Fruit fly (Drosophila melanogaster) whole organism, pupa: Measurements from ENCODE around the gene ed.

Experiments
- CG10348 ChIP-seq: fragments of 200-800 bp; sonication (Bioruptor generic); IDR thresholded peaks from 2 replicates; pipeline ENCODE4 v1.3.6; 2022; ENCODE audit warnings: missing biosample characterization, missing genetic modification characterization
- CG12605 ChIP-seq: fragments of 200-800 bp; sonication (Bioruptor generic); IDR thresholded peaks from 2 replicates; pipeline ENCODE4 v1.3.6; 2022; ENCODE audit warnings: missing biosample characterization, missing genetic modification characterization
- CG13204 ChIP-seq: fragments of 200-800 bp; sonication (Bioruptor generic); optimal IDR thresholded peaks from 2 replicates; lab custom pipeline; 2018; ENCODE audit warnings: missing biosample characterization, mild to moderate bottlenecking, missing genetic modification characterization, moderate library complexity
- CG14655 ChIP-seq: fragments of 200-800 bp; sonication (Bioruptor generic); optimal IDR thresholded peaks from 3 replicates; lab custom pipeline; 2017; ENCODE audit warnings: mild to moderate bottlenecking, missing biosample characterization, missing genetic modification reagents, missing genetic modification characterization
- CG17806 ChIP-seq: fragments of 200-800 bp; sonication (Bioruptor generic); optimal IDR thresholded peaks from 2 replicates; lab custom pipeline; 2018; ENCODE audit warnings: missing biosample characterization, mild to moderate bottlenecking, missing genetic modification characterization, moderate library complexity
- CG32121 ChIP-seq: fragments of 200-800 bp; sonication (Bioruptor generic); IDR thresholded peaks from 2 replicates; pipeline ENCODE4 v1.3.6; 2022; ENCODE audit warnings: missing biosample characterization, missing genetic modification characterization
- CG34367 ChIP-seq: fragments of 200-800 bp; sonication (Bioruptor generic); optimal IDR thresholded peaks from 2 replicates; lab custom pipeline; 2018; ENCODE audit warnings: missing biosample characterization, mild to moderate bottlenecking, missing genetic modification characterization
- CG4496 ChIP-seq: fragments of 200-800 bp; sonication (Bioruptor generic); IDR thresholded peaks from 3 replicates; pipeline ENCODE4 v1.3.6; 2022; ENCODE audit warnings: missing biosample characterization, missing genetic modification characterization
- CG8159 ChIP-seq: fragments of 200-800 bp; sonication (Bioruptor generic); optimal IDR thresholded peaks from 3 replicates; lab custom pipeline; 2018; ENCODE audit warnings: missing biosample characterization, mild to moderate bottlenecking, missing genetic modification characterization, moderate library complexity
- CG8301 ChIP-seq: fragments of 200-800 bp; sonication (Bioruptor generic); optimal IDR thresholded peaks from 2 replicates; lab custom pipeline; 2018; ENCODE audit warnings: missing biosample characterization, mild to moderate bottlenecking, missing genetic modification characterization
- CG9948 ChIP-seq: fragments of 200-800 bp; sonication (Bioruptor generic); optimal IDR thresholded peaks from 2 replicates; lab custom pipeline; 2018; ENCODE audit warnings: missing biosample characterization, mild to moderate bottlenecking, missing genetic modification characterization, moderate library complexity
- D1 ChIP-seq: fragments of 200-800 bp; sonication (Bioruptor generic); optimal IDR thresholded peaks from 2 replicates; lab custom pipeline; 2018; ENCODE audit warnings: missing biosample characterization, mild to moderate bottlenecking, missing genetic modification characterization, moderate library complexity
- EcR ChIP-seq: fragments of 200-800 bp; sonication (Bioruptor generic); optimal IDR thresholded peaks from 3 replicates; lab custom pipeline; 2019; ENCODE audit warnings: missing biosample characterization, missing genetic modification characterization, mild to moderate bottlenecking, moderate library complexity, missing genetic modification reagents
- Ets98B ChIP-seq: fragments of 200-800 bp; sonication (Bioruptor generic); IDR thresholded peaks from 2 replicates; pipeline ENCODE4 v1.3.6; 2022; ENCODE audit warnings: missing biosample characterization, missing genetic modification characterization
- Pif1A ChIP-seq: fragments of 200-800 bp; sonication (Bioruptor generic); optimal IDR thresholded peaks from 3 replicates; lab custom pipeline; 2016; ENCODE audit warnings: missing biosample characterization, missing genetic modification characterization
- Pif1B ChIP-seq: fragments of 200-800 bp; sonication (Bioruptor generic); optimal IDR thresholded peaks from 3 replicates; lab custom pipeline; 2016; ENCODE audit warnings: missing biosample characterization, missing genetic modification characterization
- Snoo ChIP-seq: fragments of 200-800 bp; sonication (Bioruptor generic); optimal IDR thresholded peaks from 3 replicates; lab custom pipeline; 2017; ENCODE audit warnings: missing biosample characterization, mild to moderate bottlenecking, missing genetic modification characterization, inconsistent platforms
- fd96Ca ChIP-seq: fragments of 200-800 bp; sonication (Bioruptor generic); IDR thresholded peaks from 3 replicates; pipeline ENCODE4 v1.3.6; 2022; ENCODE audit warnings: missing biosample characterization, missing genetic modification characterization
- gl ChIP-seq: fragments of 200-800 bp; sonication (Bioruptor generic); optimal IDR thresholded peaks from 2 replicates; lab custom pipeline; 2018; ENCODE audit warnings: missing biosample characterization, mild to moderate bottlenecking, missing genetic modification characterization
- rn ChIP-seq: fragments of 200-800 bp; sonication (Bioruptor generic); IDR thresholded peaks from 2 replicates; pipeline ENCODE4 v1.3.6; 2022; ENCODE audit warnings: missing biosample characterization, missing genetic modification characterization

Gene ed

DNA sequence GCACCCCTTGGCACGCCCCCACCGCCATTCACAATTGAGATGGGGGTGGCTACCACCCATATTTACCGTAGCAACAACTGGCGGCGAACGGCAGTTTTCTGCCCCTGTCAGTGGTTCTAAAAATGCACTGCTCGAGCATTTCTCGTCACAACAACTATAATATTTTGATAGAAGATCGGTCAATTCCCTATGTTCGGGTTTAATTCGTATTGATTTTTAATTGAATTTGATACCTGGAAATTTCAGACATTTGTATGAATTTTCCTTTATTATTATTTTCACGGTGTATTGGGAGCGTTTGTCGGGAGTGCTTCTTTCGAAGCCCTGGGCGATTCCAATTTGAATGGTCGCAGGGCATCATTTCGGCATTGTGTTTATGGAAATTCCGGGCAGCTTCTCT lies 101.9 kb downstream of the ed start:
- peak; percentile 40 for TF ChIP-seq CG8159
- TF ChIP-seq D1 (tag; lab: Kevin White, UChicago) = no peak

DNA sequence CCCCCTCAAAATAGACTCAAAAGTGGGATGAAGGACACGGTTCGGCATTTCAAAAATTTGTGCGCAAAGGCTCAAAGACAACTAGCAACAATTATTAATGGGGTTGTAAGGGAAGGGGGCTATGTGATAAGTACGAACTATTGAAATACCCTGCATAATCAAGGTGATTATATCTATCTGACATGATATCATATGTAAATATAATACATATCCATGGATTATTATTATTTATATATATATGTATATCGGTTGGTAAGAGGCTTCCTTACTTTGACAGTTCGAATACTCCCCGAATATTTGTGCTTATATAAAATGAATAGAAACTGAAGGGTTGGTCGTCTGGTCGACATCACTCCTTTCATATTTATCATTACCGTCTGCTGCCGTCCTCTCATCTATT lies 102.8 kb downstream of the ed start:
- TF ChIP-seq CG13204 (GFP tag; lab: Kevin White, UChicago) (no peak), rn (GFP tag; lab: Robert Waterston, UW) (no peak), CG9948 (tag; lab: Kevin White, UChicago) (no peak), CG34367 (tag; lab: Kevin White, UChicago) (no peak), fd96Ca (GFP tag; lab: Robert Waterston, UW) (no peak), CG32121 (GFP tag; lab: Robert Waterston, UW) (no peak), CG8159 (peak; percentile 11)

DNA sequence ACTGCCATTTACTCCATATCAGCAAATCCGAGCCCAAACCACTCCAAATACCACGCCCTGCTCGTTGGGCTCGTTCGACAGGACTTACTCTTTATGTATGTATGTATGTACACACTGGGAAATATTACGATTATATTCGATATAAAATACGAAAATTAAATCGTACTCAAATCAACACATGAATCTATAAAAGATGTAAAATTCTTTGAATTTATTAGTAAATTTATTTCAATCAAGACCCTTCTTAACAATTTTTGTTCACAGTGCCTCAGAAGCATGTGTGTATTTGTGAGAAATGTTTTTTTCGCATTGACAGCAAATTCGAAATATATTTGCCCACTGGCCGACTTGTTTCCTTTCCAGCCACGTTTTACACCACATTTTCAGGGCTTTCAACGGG lies 115.1 kb downstream of the ed start:
- TF ChIP-seq CG8301 (tag; lab: Kevin White, UChicago) = no peak
- no peak for TF ChIP-seq EcR
- no peak for TF ChIP-seq CG17806 (tag; lab: Kevin White, UChicago)
- no peak for TF ChIP-seq CG8159
- TF ChIP-seq CG13204 (GFP tag; lab: Kevin White, UChicago) = no peak
- TF ChIP-seq Pif1B (GFP tag; lab: Kevin White, UChicago) = no peak
- no peak for TF ChIP-seq D1 (tag; lab: Kevin White, UChicago)
- no peak for TF ChIP-seq CG12605 (GFP tag; lab: Robert Waterston, UW)
- TF ChIP-seq Ets98B (GFP tag; lab: Robert Waterston, UW) = no peak
- no peak for TF ChIP-seq CG14655
- TF ChIP-seq rn (GFP tag; lab: Robert Waterston, UW) = no peak
- no peak for TF ChIP-seq gl (tag; lab: Kevin White, UChicago)
- no peak for TF ChIP-seq CG4496 (GFP tag; lab: Robert Waterston, UW)
- TF ChIP-seq Snoo (tag; lab: Kevin White, UChicago) = no peak
- TF ChIP-seq, all 21 proteins: peak for 0

DNA sequence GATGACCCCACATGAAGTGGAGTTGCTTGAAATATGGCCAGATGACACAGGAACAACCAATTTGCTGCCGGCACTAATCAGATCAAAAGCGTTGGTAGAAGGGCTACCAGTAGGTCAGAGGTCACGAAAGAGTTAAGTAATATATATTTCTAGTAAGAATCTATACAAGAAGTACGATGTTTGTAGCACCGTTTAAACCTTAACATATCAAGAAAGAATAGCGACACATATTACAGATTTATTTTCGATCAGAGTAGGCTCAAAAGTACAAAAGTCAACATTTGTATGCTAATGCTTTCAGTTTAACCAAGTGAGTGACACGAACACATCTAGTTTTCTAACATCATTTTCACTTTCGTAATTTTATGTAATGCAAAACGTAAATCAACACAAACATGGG lies 117.8 kb downstream of the ed start, which contains the start of gene CG2955:
TSS of gene CG2955 (plus strand) at position 301 of the 400 bp plus-strand sequence.
- TF ChIP-seq CG8301 (tag; lab: Kevin White, UChicago) (no peak), CG8159 (no peak), Pif1B (GFP tag; lab: Kevin White, UChicago) (no peak), Pif1A (GFP tag; lab: Kevin White, UChicago) (no peak), CG13204 (GFP tag; lab: Kevin White, UChicago) (no peak), CG14655 (no peak), CG10348 (GFP tag; lab: Robert Waterston, UW) (no peak), CG4496 (GFP tag; lab: Robert Waterston, UW) (no peak), gl (tag; lab: Kevin White, UChicago) (no peak)
- TF ChIP-seq, all 21 proteins: peak for 0
